Fruit fly (Drosophila melanogaster) whole organism, embryonic: ENCODE results near the gene CG31778.

Source experiments
- Bgb ChIP-seq: fragments of 200-800 bp; sonication (Bioruptor generic); IDR thresholded peaks from 2 replicates; pipeline ENCODE4 v1.3.6; 2022; ENCODE audit warnings: missing biosample characterization, missing genetic modification characterization; ENCODE audit not compliant: partially characterized antibody
- CG10267 ChIP-seq: fragments of 200-800 bp; sonication (Bioruptor generic); optimal IDR thresholded peaks from 2 replicates; lab custom pipeline; 2018; ENCODE audit warnings: missing biosample characterization, mild to moderate bottlenecking, missing genetic modification characterization, moderate library complexity
- CG11093 ChIP-seq: fragments of 200-800 bp; sonication (Bioruptor generic); IDR thresholded peaks from 3 replicates; pipeline ENCODE4 v1.3.6; 2022; ENCODE audit warnings: missing biosample characterization, missing genetic modification characterization
- CG14014 ChIP-seq: fragments of 200-800 bp; sonication (Bioruptor generic); IDR thresholded peaks from 2 replicates; pipeline ENCODE4 v1.3.6; 2022; ENCODE audit warnings: missing biosample characterization, missing genetic modification characterization
- CG14667 ChIP-seq: fragments of 200-800 bp; sonication (Bioruptor generic); IDR thresholded peaks from 2 replicates; pipeline ENCODE4 v1.3.6; 2022; ENCODE audit warnings: missing biosample characterization, missing genetic modification characterization
- CG15479 ChIP-seq: fragments of 200-800 bp; sonication (Bioruptor generic); optimal IDR thresholded peaks from 3 replicates; lab custom pipeline; 2019; ENCODE audit warnings: missing biosample characterization, mild to moderate bottlenecking, missing genetic modification characterization, moderate library complexity
- CG17359 ChIP-seq: fragments of 200-800 bp; sonication (Bioruptor generic); optimal IDR thresholded peaks from 3 replicates; lab custom pipeline; 2018; ENCODE audit warnings: missing biosample characterization, mild to moderate bottlenecking, missing genetic modification characterization, moderate library complexity
- CG1792 ChIP-seq: fragments of 200-800 bp; sonication (Bioruptor generic); optimal IDR thresholded peaks from 2 replicates; lab custom pipeline; 2016; ENCODE audit warnings: missing biosample characterization, missing genetic modification characterization
- CG18011 ChIP-seq: fragments of 200-800 bp; sonication (Bioruptor generic); optimal IDR thresholded peaks from 2 replicates; lab custom pipeline; 2017; ENCODE audit warnings: missing biosample characterization, missing genetic modification characterization, mild to moderate bottlenecking, moderate library complexity, missing genotype
- CG1832 ChIP-seq: fragments of 200-800 bp; sonication (Bioruptor generic); optimal IDR thresholded peaks from 2 replicates; lab custom pipeline; 2017; ENCODE audit warnings: missing biosample characterization, mild to moderate bottlenecking, missing genetic modification characterization, inconsistent platforms
- CG31441 ChIP-seq: fragments of 200-800 bp; sonication (Bioruptor generic); IDR thresholded peaks from 2 replicates; pipeline ENCODE4 v1.3.6; 2022; ENCODE audit warnings: missing biosample characterization, missing genetic modification characterization
- CG3281 ChIP-seq: fragments of 200-800 bp; sonication (Bioruptor generic); optimal IDR thresholded peaks from 3 replicates; lab custom pipeline; 2017; ENCODE audit warnings: missing biosample characterization, mild to moderate bottlenecking, missing genetic modification characterization
- CG3847 ChIP-seq: fragments of 200-800 bp; sonication (Bioruptor generic); IDR thresholded peaks from 2 replicates; pipeline ENCODE4 v1.3.6; 2022; ENCODE audit warnings: missing biosample characterization, missing genetic modification characterization
- CG4854 ChIP-seq: fragments of 200-800 bp; sonication (Bioruptor generic); optimal IDR thresholded peaks from 2 replicates; lab custom pipeline; 2016; ENCODE audit warnings: missing biosample characterization, missing genetic modification characterization, inconsistent platforms
- CG5180 ChIP-seq: fragments of 200-800 bp; sonication (Bioruptor generic); optimal IDR thresholded peaks from 3 replicates; lab custom pipeline; 2017; ENCODE audit warnings: missing biosample characterization, missing genetic modification characterization, mild to moderate bottlenecking, moderate library complexity, missing genetic modification reagents
- CG6683 ChIP-seq: fragments of 200-800 bp; sonication (Bioruptor generic); optimal IDR thresholded peaks from 2 replicates; lab custom pipeline; 2017; ENCODE audit warnings: missing biosample characterization, mild to moderate bottlenecking, missing genetic modification characterization, missing genetic modification reagents
- CG8765 ChIP-seq: fragments of 200-800 bp; sonication (Bioruptor generic); IDR thresholded peaks from 2 replicates; pipeline ENCODE4 v1.3.6; 2022; ENCODE audit warnings: missing biosample characterization, missing genetic modification characterization
- CG9609 ChIP-seq: fragments of 200-800 bp; sonication (Bioruptor generic); optimal IDR thresholded peaks from 3 replicates; lab custom pipeline; 2016; ENCODE audit warnings: missing biosample characterization, missing genetic modification characterization
- CG9817 ChIP-seq: fragments of 200-800 bp; sonication (Bioruptor generic); optimal IDR thresholded peaks from 2 replicates; lab custom pipeline; 2018; ENCODE audit warnings: missing biosample characterization, mild to moderate bottlenecking, missing genetic modification characterization, moderate library complexity
- CoRest ChIP-seq: fragments of 200-800 bp; sonication (Bioruptor generic); optimal IDR thresholded peaks from 3 replicates; lab custom pipeline; 2018; ENCODE audit warnings: missing biosample characterization, mild to moderate bottlenecking, missing genetic modification characterization, moderate library complexity
- CrebB ChIP-seq: fragments of 200-800 bp; sonication (Bioruptor generic); optimal IDR thresholded peaks from 3 replicates; lab custom pipeline; 2018; ENCODE audit warnings: missing biosample characterization, mild to moderate bottlenecking, missing genetic modification characterization
- D ChIP-seq, 2 experiments: fragments of 200-800 bp in 1 of 2; fragments of >200 bp in 1 of 2; sonication (Bioruptor generic) in 1 of 2; optimal IDR thresholded peaks; 2 replicates in 1 of 2; 3 replicates in 1 of 2; lab custom pipeline; 2017; ENCODE audit warnings: mild to moderate bottlenecking in 1 of 2, missing biosample characterization in 1 of 2, missing genetic modification characterization in 1 of 2, missing genetic modification reagents in 1 of 2
- Dref ChIP-seq: fragments of 200-800 bp; sonication (Bioruptor generic); IDR thresholded peaks from 2 replicates; pipeline ENCODE4 v1.3.6; 2022; ENCODE audit warnings: missing biosample characterization, missing genetic modification characterization
- E2f1 ChIP-seq: fragments of 200-800 bp; sonication (Bioruptor generic); IDR thresholded peaks from 2 replicates; pipeline ENCODE4 v1.3.6; 2022; ENCODE audit warnings: missing biosample characterization, missing genetic modification characterization
- ERR ChIP-seq: fragments of 200-800 bp; sonication (Bioruptor generic); optimal IDR thresholded peaks from 2 replicates; lab custom pipeline; 2016; ENCODE audit warnings: missing biosample characterization, missing genetic modification characterization
- Ets65A ChIP-seq: fragments of 200-800 bp; sonication (Bioruptor generic); peaks from one replicate; lab custom pipeline; 2016; ENCODE audit warnings: missing biosample characterization, missing genetic modification characterization
- H2.0 ChIP-seq: fragments of 200-800 bp; sonication (Bioruptor generic); IDR thresholded peaks from 2 replicates; pipeline ENCODE4 v1.3.6; 2022; ENCODE audit warnings: missing biosample characterization, missing genetic modification characterization
- HLHmδ ChIP-seq: fragments of 200-800 bp; sonication (Bioruptor generic); optimal IDR thresholded peaks from 2 replicates; lab custom pipeline; 2018; ENCODE audit warnings: missing biosample characterization, mild to moderate bottlenecking, missing genetic modification characterization, moderate library complexity
- MBD-R2 ChIP-seq: fragments of 200-800 bp; sonication (Bioruptor generic); IDR thresholded peaks from 2 replicates; pipeline ENCODE4 v1.3.6; 2022; ENCODE audit warnings: missing biosample characterization, missing genetic modification characterization
- MESR4 ChIP-seq: fragments of 200-800 bp; sonication (Bioruptor generic); optimal IDR thresholded peaks from 2 replicates; lab custom pipeline; 2018; ENCODE audit warnings: missing biosample characterization, mild to moderate bottlenecking, missing genetic modification characterization, moderate library complexity
- Mad ChIP-seq: fragments of 200-800 bp; sonication (Bioruptor generic); optimal IDR thresholded peaks from 2 replicates; lab custom pipeline; 2016; ENCODE audit warnings: missing biosample characterization, missing genetic modification characterization
- Mrtf ChIP-seq: fragments of 200-800 bp; sonication (Bioruptor generic); IDR thresholded peaks from 3 replicates; pipeline ENCODE4 v1.3.6; 2022; ENCODE audit warnings: missing biosample characterization, missing genetic modification characterization
- Nf-YC ChIP-seq: fragments of 200-800 bp; optimal IDR thresholded peaks from 3 replicates; lab custom pipeline; 2019; ENCODE audit warnings: missing biosample characterization, mild to moderate bottlenecking, missing genetic modification characterization, moderate library complexity
- Optix ChIP-seq: fragments of 200-800 bp; sonication (Bioruptor generic); IDR thresholded peaks from 3 replicates; pipeline ENCODE4 v1.3.6; 2022; ENCODE audit warnings: missing biosample characterization, missing genetic modification characterization
- Pdp1 ChIP-seq, 2 experiments: fragments of 200-800 bp; sonication (Bioruptor generic); optimal IDR thresholded peaks; 3 replicates each; lab custom pipeline; 2016; ENCODE audit warnings: missing biosample characterization in 2 of 2, missing genetic modification characterization in 2 of 2, mild to moderate bottlenecking in 1 of 2, moderate library complexity in 1 of 2
- Sin3A ChIP-seq: fragments of >200 bp; optimal IDR thresholded peaks from 2 replicates; lab custom pipeline; 2018
- Sox102F ChIP-seq: fragments of 200-800 bp; sonication (Bioruptor generic); optimal IDR thresholded peaks from 2 replicates; lab custom pipeline; 2018; ENCODE audit warnings: missing biosample characterization, mild to moderate bottlenecking, missing genetic modification characterization, moderate library complexity
- Stat92E ChIP-seq, 3 experiments: fragments of >200 bp in 2 of 3; fragments of 200-800 bp in 1 of 3; sonication (Bioruptor generic) in 1 of 3; optimal IDR thresholded peaks; 2 replicates each; lab custom pipeline; 2017 to 2019; ENCODE audit warnings: missing biosample characterization in 3 of 3, missing genetic modification characterization in 3 of 3, mild to moderate bottlenecking in 1 of 3, moderate library complexity in 1 of 3
- Vsx1 ChIP-seq: fragments of 200-800 bp; sonication (Bioruptor generic); optimal IDR thresholded peaks from 2 replicates; lab custom pipeline; 2017; ENCODE audit warnings: missing biosample characterization, mild to moderate bottlenecking, missing genetic modification characterization, missing genetic modification reagents
- Xbp1 ChIP-seq: fragments of 200-800 bp; sonication (Bioruptor generic); optimal IDR thresholded peaks from 3 replicates; lab custom pipeline; 2016; ENCODE audit warnings: missing biosample characterization, mild to moderate bottlenecking, missing genetic modification characterization
- bowl ChIP-seq: fragments of 200-800 bp; sonication (Bioruptor generic); IDR thresholded peaks from 2 replicates; pipeline ENCODE4 v1.3.6; 2022; ENCODE audit warnings: missing biosample characterization, missing genetic modification characterization
- dan ChIP-seq: fragments of 200-800 bp; sonication (Bioruptor generic); IDR thresholded peaks from 2 replicates; pipeline ENCODE4 v1.3.6; 2022; ENCODE audit warnings: missing biosample characterization, missing genetic modification characterization
- dmrt11E ChIP-seq: fragments of 200-800 bp; sonication (Bioruptor generic); optimal IDR thresholded peaks from 3 replicates; lab custom pipeline; 2018; ENCODE audit warnings: missing biosample characterization, mild to moderate bottlenecking, missing genetic modification characterization, moderate library complexity
- fd64A ChIP-seq: fragments of 200-800 bp; sonication (Bioruptor generic); optimal IDR thresholded peaks from 3 replicates; lab custom pipeline; 2018; ENCODE audit warnings: missing biosample characterization, mild to moderate bottlenecking, missing genetic modification characterization
- gem ChIP-seq: fragments of 200-800 bp; sonication (Bioruptor generic); optimal IDR thresholded peaks from 2 replicates; lab custom pipeline; 2019; ENCODE audit warnings: missing biosample characterization, mild to moderate bottlenecking, missing genetic modification characterization, moderate library complexity
- gfzf ChIP-seq: fragments of 200-800 bp; sonication (Bioruptor generic); optimal IDR thresholded peaks from 2 replicates; lab custom pipeline; 2016; ENCODE audit warnings: missing biosample characterization, mild to moderate bottlenecking, missing genetic modification characterization, moderate library complexity
- klu ChIP-seq: fragments of 200-800 bp; sonication (Bioruptor generic); IDR thresholded peaks from 2 replicates; pipeline ENCODE4 v1.3.6; 2022; ENCODE audit warnings: missing biosample characterization, missing genetic modification characterization
- maf-S ChIP-seq: fragments of 200-800 bp; sonication (Bioruptor generic); optimal IDR thresholded peaks from 2 replicates; lab custom pipeline; 2016; ENCODE audit warnings: missing biosample characterization, missing genetic modification characterization
- shn ChIP-seq: fragments of 200-800 bp; sonication (Bioruptor generic); optimal IDR thresholded peaks from 3 replicates; lab custom pipeline; 2016; ENCODE audit warnings: missing biosample characterization, missing genetic modification characterization
- sug ChIP-seq: fragments of 200-800 bp; optimal IDR thresholded peaks from 2 replicates; lab custom pipeline; 2019; ENCODE audit warnings: missing biosample characterization, mild to moderate bottlenecking, missing genetic modification characterization, moderate library complexity
- zen2 ChIP-seq: fragments of 200-800 bp; sonication (Bioruptor generic); IDR thresholded peaks from 3 replicates; pipeline ENCODE4 v1.3.6; 2022; ENCODE audit warnings: missing biosample characterization, missing genetic modification characterization; ENCODE audit not compliant: partially characterized antibody

CG31778 gene

dm6 chr2L:3711665-3712064, 6.4 kb upstream of the CG31778 start, which contains the start of gene cutlet (continued):
- TF ChIP-seq fd64A (GFP tag; lab: Kevin White, UChicago) (no peak), CoRest (tag; lab: Kevin White, UChicago) (peak; percentile 31), CG15479 (GFP tag; lab: Kevin White, UChicago) (no peak), MBD-R2 (GFP tag; lab: Robert Waterston, UW) (peak; percentile 92), Sin3A (no peak), klu (GFP tag; lab: Robert Waterston, UW) (no peak), Pdp1 (GFP tag; optimal IDR thresholded peaks at IDR 0.05; lab: Kevin White, UChicago) (no peak), CG11093 (GFP tag; lab: Robert Waterston, UW) (no peak), CG3281 (no peak), CG14667 (no peak), zen2 (GFP tag; lab: Robert Waterston, UW) (no peak), Nf-YC (tag; lab: Kevin White, UChicago) (peak; percentile 16), gfzf (GFP tag; lab: Kevin White, UChicago) (peak; percentile 25), ERR (GFP tag; lab: Kevin White, UChicago) (no peak), E2f1 (GFP tag; lab: Robert Waterston, UW) (peak; percentile 86), shn (GFP tag; lab: Kevin White, UChicago) (no peak), CrebB (tag; lab: Kevin White, UChicago) (no peak), bowl (GFP tag; lab: Robert Waterston, UW) (no peak), Stat92E (GFP tag; optimal IDR thresholded peaks at IDR 0.05; lab: Kevin White, UChicago) (no peak), sug (tag; lab: Kevin White, UChicago) (peak; percentile 25), CG8765 (no peak), CG1792 (GFP tag; lab: Kevin White, UChicago) (no peak), Optix (GFP tag; lab: Robert Waterston, UW) (no peak), gem (tag; lab: Kevin White, UChicago) (no peak), CG5180 (GFP tag; lab: Kevin White, UChicago) (no peak), HLHmδ (GFP tag; lab: Kevin White, UChicago) (no peak), Xbp1 (GFP tag; lab: Kevin White, UChicago) (no peak), D (optimal IDR thresholded peaks at IDR 0.05; lab: Kevin White, UChicago) (no peak), D (GFP tag; optimal IDR thresholded peaks at IDR 0.05; lab: Kevin White, UChicago) (no peak), Vsx1 (no peak), CG18011 (GFP tag; lab: Kevin White, UChicago) (peak; percentile 97), Sox102F (GFP tag; lab: Kevin White, UChicago) (no peak), dan (no peak), Bgb (GFP tag; lab: Robert Waterston, UW) (no peak), CG1832 (GFP tag; lab: Kevin White, UChicago) (no peak), CG4854 (peak; percentile 85), CG3847 (GFP tag; lab: Robert Waterston, UW) (peak; percentile 57), CG10267 (tag; lab: Kevin White, UChicago) (peak; percentile 6), CG17359 (tag; lab: Kevin White, UChicago) (no peak), H2.0 (GFP tag; lab: Robert Waterston, UW) (no peak), maf-S (no peak), CG9609 (no peak), Dref (peak; percentile 37), Ets65A (GFP tag; lab: Kevin White, UChicago) (no peak), CG6683 (no peak), CG14014 (GFP tag; lab: Robert Waterston, UW) (no peak), CG9817 (tag; lab: Kevin White, UChicago) (no peak), Mad (GFP tag; lab: Kevin White, UChicago) (no peak), MESR4 (GFP tag; lab: Kevin White, UChicago) (no peak), CG31441 (GFP tag; lab: Robert Waterston, UW) (no peak), Mrtf (GFP tag; lab: Robert Waterston, UW) (no peak), dmrt11E (tag; lab: Kevin White, UChicago) (no peak)
